Fruit fly (Drosophila melanogaster): Measurements from ENCODE around the gene sav.

Gene sav

dm6 chr3R:23046529-23046943, 14.6 kb downstream of the sav start (continued):
- TF ChIP-seq lola (GFP tag; optimal IDR thresholded peaks at IDR 0.05): no peak
- no peak for TF ChIP-seq CG10979 (tag; optimal IDR thresholded peaks at IDR 0.05)
- no peak; the same call in 1 of the 2 replicates for TF ChIP-seq bowl (GFP tag; IDR thresholded peaks at IDR 0.05)
- 0 out of 3 replicates have a peak, but pooled peaks have one; percentile 32 for TF ChIP-seq CG17361 (GFP tag; IDR thresholded peaks at IDR 0.05)
- peak; percentile 40 for TF ChIP-seq Mad (GFP tag; optimal IDR thresholded peaks at IDR 0.05)
- TF ChIP-seq Aef1 (GFP tag; IDR thresholded peaks at IDR 0.05): peak; percentile 36; the same call in 2 of the 3 replicates
- peak; percentile 65 for TF ChIP-seq row (GFP tag; IDR thresholded peaks at IDR 0.05)
- TF ChIP-seq CG3847 (GFP tag; IDR thresholded peaks at IDR 0.05): peak; percentile 48
- peak; percentile 48; the same call in 1 of the 2 replicates for TF ChIP-seq ap (GFP tag; IDR thresholded peaks at IDR 0.05)
- TF ChIP-seq corto (GFP tag; optimal IDR thresholded peaks at IDR 0.05): peak; percentile 74
- 0 out of 3 replicates have a peak, but pooled peaks have one; percentile 39 for TF ChIP-seq ci (GFP tag; IDR thresholded peaks at IDR 0.05)
- TF ChIP-seq CG12219 (GFP tag; optimal IDR thresholded peaks at IDR 0.05): no peak
- peak; percentile 50 for TF ChIP-seq CG4730 (GFP tag; IDR thresholded peaks at IDR 0.05)
- peak; percentile 57; the same call in 1 of the 3 replicates for TF ChIP-seq CG34422 (GFP tag; IDR thresholded peaks at IDR 0.05)
- TF ChIP-seq CG18599 (GFP tag; optimal IDR thresholded peaks at IDR 0.05): peak; percentile 45
- no peak for TF ChIP-seq nerfin-2 (GFP tag; IDR thresholded peaks at IDR 0.05; ENCODE audit: partially characterized antibody)
- TF ChIP-seq CG9876 (GFP tag; optimal IDR thresholded peaks at IDR 0.05): no peak
- no peak for TF ChIP-seq CG4360 (GFP tag; IDR thresholded peaks at IDR 0.05)
- peak; percentile 59 for TF ChIP-seq CG7786 (GFP tag; optimal IDR thresholded peaks at IDR 0.05)
- TF ChIP-seq CG6689 (GFP tag; IDR thresholded peaks at IDR 0.05): 0 out of 2 replicates have a peak, but pooled peaks have one; percentile 30
- TF ChIP-seq CG2116 (GFP tag; optimal IDR thresholded peaks at IDR 0.05): no peak
- peak; percentile 60 for TF ChIP-seq Hmr (GFP tag; optimal IDR thresholded peaks at IDR 0.05)
- TF ChIP-seq lab (GFP tag; optimal IDR thresholded peaks at IDR 0.05): peak; percentile 60
- 0 out of 2 replicates have a peak, but pooled peaks have one; percentile 12 for TF ChIP-seq ssp (GFP tag; IDR thresholded peaks at IDR 0.05)
- peak; percentile 71; the same call in 2 of the 3 replicates for TF ChIP-seq CG11456 (GFP tag; IDR thresholded peaks at IDR 0.05)
- no peak for TF ChIP-seq CG3065 (GFP tag; optimal IDR thresholded peaks at IDR 0.05)
- no peak for TF ChIP-seq BEAF-32 (GFP tag; optimal IDR thresholded peaks at IDR 0.05)
- TF ChIP-seq Ptx1 (GFP tag; IDR thresholded peaks at IDR 0.05): peak; percentile 60
- no peak for TF ChIP-seq CG6813 (GFP tag; optimal IDR thresholded peaks at IDR 0.05)
- peak; percentile 21 for TF ChIP-seq CG13775 (GFP tag; optimal IDR thresholded peaks at IDR 0.05)
- TF ChIP-seq oc (tag; optimal IDR thresholded peaks at IDR 0.05): no peak
- TF ChIP-seq cwo (GFP tag; optimal IDR thresholded peaks at IDR 0.05): peak; percentile 19
- no peak for TF ChIP-seq CG8944 (GFP tag; optimal IDR thresholded peaks at IDR 0.05)
- no peak for TF ChIP-seq CG17186 (GFP tag; optimal IDR thresholded peaks at IDR 0.05)
- no peak for TF ChIP-seq TFAM (GFP tag; optimal IDR thresholded peaks at IDR 0.05)
- no peak for TF ChIP-seq Vsx1 (GFP tag; optimal IDR thresholded peaks at IDR 0.05)
- no peak for TF ChIP-seq z (GFP tag; IDR thresholded peaks at IDR 0.05)
- no peak for TF ChIP-seq slou (GFP tag; optimal IDR thresholded peaks at IDR 0.05)
- TF ChIP-seq slbo (GFP tag; IDR thresholded peaks at IDR 0.05): peak; percentile 82
- peak; percentile 67; the same call in 1 of the 2 replicates for TF ChIP-seq sob (GFP tag; IDR thresholded peaks at IDR 0.05)
- TF ChIP-seq HmgD (GFP tag; optimal IDR thresholded peaks at IDR 0.05): no peak
- TF ChIP-seq so (GFP tag; IDR thresholded peaks at IDR 0.05): 0 out of 3 replicates have a peak, but pooled peaks have one; percentile 50
- TF ChIP-seq CG31388 (GFP tag; optimal IDR thresholded peaks at IDR 0.05): no peak
- no peak for TF ChIP-seq MESR4 (GFP tag; optimal IDR thresholded peaks at IDR 0.05)
- TF ChIP-seq gro (GFP tag; optimal IDR thresholded peaks at IDR 0.05): no peak
- TF ChIP-seq CG14710 (tag; optimal IDR thresholded peaks at IDR 0.05): no peak
- TF ChIP-seq cad (GFP tag; optimal IDR thresholded peaks at IDR 0.05): no peak
- TF ChIP-seq CG15011 (GFP tag; optimal IDR thresholded peaks at IDR 0.05): no peak
- peak; percentile 65 for TF ChIP-seq CG14014 (GFP tag; IDR thresholded peaks at IDR 0.05)
- 0 out of 2 replicates have a peak, but pooled peaks have one; percentile 24 for TF ChIP-seq Rx (GFP tag; IDR thresholded peaks at IDR 0.05)
